Worm (Caenorhabditis elegans) whole organism, mixed stage, embryonic: ENCODE data around the gene moc-1.

Source experiments
- bed-3 ChIP-seq: fragments of 200-800 bp; sonication (Bioruptor generic); optimal IDR thresholded peaks from 3 replicates; lab custom pipeline; 2018; ENCODE audit warnings: mild to moderate bottlenecking, missing genetic modification characterization, moderate library complexity, missing compliant biosample characterization
- blmp-1 ChIP-seq: fragments of 150-350 bp; optimal IDR thresholded peaks from 2 replicates; lab custom pipeline; 2014; ENCODE audit warnings: missing biosample characterization, missing genetic modification characterization
- ceh-39 ChIP-seq: fragments of 150-350 bp; optimal IDR thresholded peaks from 2 replicates; lab custom pipeline; 2014; ENCODE audit warnings: missing biosample characterization, missing genetic modification characterization
- ceh-43 ChIP-seq: fragments of 200-800 bp; sonication (Bioruptor generic); optimal IDR thresholded peaks from 2 replicates; lab custom pipeline; 2018; ENCODE audit warnings: mild to moderate bottlenecking, missing genetic modification characterization, moderate library complexity, missing compliant biosample characterization
- ceh-83 ChIP-seq: fragments of 200-800 bp; sonication (Bioruptor generic); optimal IDR thresholded peaks from 2 replicates; lab custom pipeline; 2018; ENCODE audit warnings: mild to moderate bottlenecking, missing genetic modification characterization, missing compliant biosample characterization
- ces-1 ChIP-seq: fragments of 150-350 bp; optimal IDR thresholded peaks from 2 replicates; lab custom pipeline; 2014; ENCODE audit warnings: missing biosample characterization, missing genetic modification reagents, missing genetic modification characterization
- drap-1 ChIP-seq: fragments of 200-800 bp; sonication (Bioruptor generic); optimal IDR thresholded peaks from 3 replicates; lab custom pipeline; 2018; ENCODE audit warnings: mild to moderate bottlenecking, missing genetic modification characterization, missing compliant biosample characterization
- elt-1 ChIP-seq: sonication (generic microtip); optimal IDR thresholded peaks from 2 replicates; lab custom pipeline; 2017; ENCODE audit warnings: missing genetic modification characterization, mild to moderate bottlenecking, missing compliant biosample characterization, antibody characterized with exemption, moderate library complexity, borderline replicate concordance; ENCODE audit not compliant: insufficient read depth
- elt-3 ChIP-seq: fragments of 150-350 bp; optimal IDR thresholded peaks from 2 replicates; lab custom pipeline; 2014; ENCODE audit warnings: missing biosample characterization, missing genetic modification characterization
- flh-1 ChIP-seq: fragments of 200-800 bp; sonication (Bioruptor generic); optimal IDR thresholded peaks from 2 replicates; lab custom pipeline; 2018; ENCODE audit warnings: mild to moderate bottlenecking, missing genetic modification characterization, moderate library complexity, missing compliant biosample characterization
- hlh-1 ChIP-seq: fragments of 150-350 bp; optimal IDR thresholded peaks from 2 replicates; lab custom pipeline; 2014; ENCODE audit warnings: missing biosample characterization, missing genetic modification reagents, missing genetic modification characterization
- lin-13 ChIP-seq: fragments of 150-350 bp; optimal IDR thresholded peaks from 2 replicates; lab custom pipeline; 2014; ENCODE audit warnings: missing biosample characterization, missing genetic modification characterization
- lin-32 ChIP-seq: fragments of 200-800 bp; sonication (Bioruptor generic); optimal IDR thresholded peaks from 2 replicates; lab custom pipeline; 2018; ENCODE audit warnings: mild to moderate bottlenecking, missing genetic modification characterization, missing compliant biosample characterization
- mab-5 ChIP-seq: fragments of 150-350 bp; optimal IDR thresholded peaks from 2 replicates; lab custom pipeline; 2014; ENCODE audit warnings: missing biosample characterization, missing genetic modification characterization
- mep-1 ChIP-seq: fragments of 150-350 bp; optimal IDR thresholded peaks from 2 replicates; lab custom pipeline; 2017; ENCODE audit warnings: missing biosample characterization, missing genetic modification reagents, missing genetic modification characterization, inconsistent platforms
- mls-2 ChIP-seq: sonication (generic microtip); optimal IDR thresholded peaks from 2 replicates; lab custom pipeline; 2016; ENCODE audit warnings: mild to moderate bottlenecking, missing genetic modification characterization, moderate library complexity, missing compliant biosample characterization
- nhr-12 ChIP-seq: fragments of 150-350 bp; optimal IDR thresholded peaks from 2 replicates; lab custom pipeline; 2014; ENCODE audit warnings: missing biosample characterization, missing genetic modification characterization
- nhr-2 ChIP-seq: fragments of 150-350 bp; optimal IDR thresholded peaks from 2 replicates; lab custom pipeline; 2014; ENCODE audit warnings: missing biosample characterization, missing genetic modification characterization
- nhr-237 ChIP-seq: fragments of 150-350 bp; optimal IDR thresholded peaks from 2 replicates; lab custom pipeline; 2014; ENCODE audit warnings: missing biosample characterization, missing genetic modification characterization
- nhr-28 ChIP-seq: fragments of 150-350 bp; optimal IDR thresholded peaks from 2 replicates; lab custom pipeline; 2014; ENCODE audit warnings: missing biosample characterization, missing genetic modification characterization
- nhr-76 ChIP-seq: sonication (generic microtip); optimal IDR thresholded peaks from 2 replicates; lab custom pipeline; 2017; ENCODE audit warnings: missing biosample characterization, missing genetic modification characterization
- pha-4 ChIP-seq: fragments of 150-350 bp; optimal IDR thresholded peaks from 2 replicates; lab custom pipeline; 2018; ENCODE audit warnings: missing biosample characterization, missing genetic modification reagents, missing genetic modification characterization
- sem-2 ChIP-seq: fragments of 200-800 bp; sonication (Bioruptor generic); optimal IDR thresholded peaks from 2 replicates; lab custom pipeline; 2018; ENCODE audit warnings: mild to moderate bottlenecking, missing genetic modification characterization, missing compliant biosample characterization
- snpc-4 ChIP-seq: fragments of 150-350 bp; optimal IDR thresholded peaks from 2 replicates; lab custom pipeline; 2014; ENCODE audit warnings: missing biosample characterization, missing genetic modification characterization
- tbx-8 ChIP-seq: fragments of 200-800 bp; sonication (Bioruptor generic); optimal IDR thresholded peaks from 2 replicates; lab custom pipeline; 2018; ENCODE audit warnings: mild to moderate bottlenecking, missing genetic modification characterization, moderate library complexity, missing compliant biosample characterization
- unc-120 ChIP-seq: sonication (generic microtip); optimal IDR thresholded peaks from 2 replicates; lab custom pipeline; 2017; ENCODE audit warnings: missing genetic modification characterization, missing compliant biosample characterization; ENCODE audit not compliant: poor library complexity, severe bottlenecking
- unc-39 ChIP-seq: fragments of 150-350 bp; optimal IDR thresholded peaks from 2 replicates; lab custom pipeline; 2014; ENCODE audit warnings: missing biosample characterization, missing genetic modification characterization
- unc-62 ChIP-seq: fragments of 150-350 bp; optimal IDR thresholded peaks from 2 replicates; lab custom pipeline; 2014; ENCODE audit warnings: missing biosample characterization, missing genetic modification reagents, missing genetic modification characterization
- zip-8 ChIP-seq: fragments of 150-350 bp; optimal IDR thresholded peaks from 2 replicates; lab custom pipeline; 2014; ENCODE audit warnings: missing biosample characterization, missing genetic modification characterization

moc-1 gene

DNA sequence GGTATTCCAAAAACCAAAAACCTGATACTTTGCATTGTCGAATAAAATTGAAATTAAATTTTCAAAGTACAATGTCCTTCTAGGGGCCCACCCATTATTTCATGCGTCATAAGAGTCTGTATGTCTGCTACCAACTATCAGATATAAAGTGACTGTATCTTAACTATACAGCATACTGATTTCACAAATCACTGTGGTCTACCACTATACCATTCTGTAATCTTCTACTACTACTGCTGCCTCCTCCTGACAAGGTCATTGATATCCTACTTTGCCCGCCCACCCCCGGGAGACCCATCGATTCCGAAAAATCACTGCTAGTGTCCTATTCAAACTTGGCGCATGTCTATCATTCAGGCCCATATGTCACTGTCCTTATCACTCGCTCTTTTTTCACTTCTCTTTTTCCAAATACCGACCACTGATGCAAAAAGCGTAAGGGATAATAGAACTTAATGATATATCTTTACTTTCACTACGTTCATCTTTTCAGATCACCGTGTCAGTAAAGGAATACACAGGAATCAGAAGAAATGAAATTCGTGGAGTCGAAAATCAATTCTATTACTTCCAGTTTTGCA, 33.7 kb upstream of the moc-1 start, which contains the start of gene C07A4.2:
Gene C07A4.2, plus strand, starts transcription at position 195 of the 581 bp plus-strand sequence.
- no peak for TF ChIP-seq hlh-1 (tag; lab: Kevin White, UChicago)
- no peak for TF ChIP-seq nhr-2
- no peak for TF ChIP-seq bed-3
- no peak for TF ChIP-seq tbx-8 (GFP tag; lab: Kevin White, UChicago)
- TF ChIP-seq lin-13 (tag; lab: Kevin White, UChicago) = no peak
- TF ChIP-seq, all 35 proteins: peak for 0

DNA sequence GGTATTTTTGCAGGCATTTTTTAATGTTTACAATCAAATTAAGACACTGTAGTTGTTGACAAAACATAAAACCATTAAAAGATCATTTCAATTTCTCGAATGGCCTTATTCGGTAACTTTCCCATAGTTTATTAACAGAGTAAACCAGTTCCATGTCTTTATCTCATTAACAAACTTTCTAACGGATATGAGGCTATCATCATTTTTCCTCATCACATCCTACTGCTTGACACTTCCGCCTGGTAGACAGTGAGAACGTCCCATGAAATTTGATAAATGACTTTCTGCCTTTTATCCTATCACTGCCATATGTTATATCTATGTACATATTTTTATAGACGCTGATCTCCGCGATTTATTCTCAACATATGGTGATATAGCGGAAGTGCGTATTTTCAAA, 32.2 kb upstream of the moc-1 start:
- TF ChIP-seq nhr-237 (tag; lab: Kevin White, UChicago) = no peak
- no peak for TF ChIP-seq lin-32 (GFP tag; lab: Kevin White, UChicago)
- no peak for TF ChIP-seq blmp-1 (tag; lab: Kevin White, UChicago)
- no peak for TF ChIP-seq flh-1 (GFP tag; lab: Kevin White, UChicago)
- no peak for TF ChIP-seq pha-4 (tag; lab: Kevin White, UChicago)
- TF ChIP-seq unc-120 = no peak
- no peak for TF ChIP-seq mls-2 (tag; lab: Kevin White, UChicago)
- no peak for TF ChIP-seq zip-8 (tag; lab: Kevin White, UChicago)
- TF ChIP-seq ceh-43 (GFP tag; lab: Kevin White, UChicago) = no peak
- TF ChIP-seq hlh-1 (tag; lab: Kevin White, UChicago) = no peak
- no peak for TF ChIP-seq sem-2 (GFP tag; lab: Kevin White, UChicago)
- TF ChIP-seq, all 35 proteins: peak for 0

DNA sequence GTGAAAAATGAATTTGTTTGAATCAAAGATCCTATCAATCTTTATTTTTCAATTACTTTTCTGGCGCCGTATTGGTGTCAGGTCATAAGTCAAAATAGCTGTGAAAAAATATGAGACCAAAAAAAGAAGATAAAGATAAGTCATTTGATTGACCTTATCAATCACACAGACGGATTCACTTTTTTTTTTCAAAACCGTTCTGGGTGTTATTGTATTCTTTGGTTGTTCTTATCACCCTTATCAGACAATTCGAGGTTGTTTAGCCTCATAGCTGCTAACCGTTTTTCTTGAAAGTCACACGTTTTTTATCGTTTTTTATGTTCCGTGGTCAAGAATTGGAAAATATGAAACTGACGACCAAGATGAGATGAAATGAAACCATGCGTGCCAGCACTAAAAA, 30.1 kb upstream of the moc-1 start:
- TF ChIP-seq hlh-1 (tag; lab: Kevin White, UChicago) = no peak
- TF ChIP-seq pha-4 (tag; lab: Kevin White, UChicago) = no peak
- TF ChIP-seq ces-1 (GFP tag; lab: Kevin White, UChicago) = no peak
- TF ChIP-seq nhr-28 (tag; lab: Kevin White, UChicago) = no peak
- no peak for TF ChIP-seq mep-1 (tag; lab: Kevin White, UChicago)
- TF ChIP-seq unc-62 (GFP tag; lab: Kevin White, UChicago) = no peak
- no peak for TF ChIP-seq ceh-39 (tag; lab: Kevin White, UChicago)
- no peak for TF ChIP-seq drap-1 (GFP tag; lab: Kevin White, UChicago)
- TF ChIP-seq nhr-237 (tag; lab: Kevin White, UChicago) = no peak

DNA sequence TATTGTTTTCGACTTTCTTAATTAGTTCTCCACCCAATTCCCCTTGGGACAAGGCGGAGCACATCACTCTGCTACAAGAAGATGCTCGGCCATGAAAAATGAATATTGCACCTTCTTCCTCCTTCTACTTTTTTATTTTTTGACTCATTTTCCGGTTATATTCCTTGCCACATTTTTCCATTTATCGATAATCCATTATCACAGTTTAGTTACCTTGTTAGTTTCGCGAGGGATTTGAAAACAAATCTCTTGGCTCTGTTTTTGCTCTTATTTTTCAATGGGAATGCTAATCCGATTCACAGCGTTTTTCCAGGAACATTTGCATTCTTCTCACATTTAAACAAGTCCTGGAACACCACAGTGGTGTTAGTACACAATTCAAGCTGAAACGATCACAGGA, 28.6 kb upstream of the moc-1 start, which contains the start of gene rnp-9:
Gene rnp-9, plus strand, starts transcription at position 301 of the 400 bp plus-strand sequence.
- no peak for TF ChIP-seq nhr-28 (tag; lab: Kevin White, UChicago)
- no peak for TF ChIP-seq sem-2 (GFP tag; lab: Kevin White, UChicago)
- TF ChIP-seq snpc-4 = no peak
- TF ChIP-seq mab-5 (tag; lab: Kevin White, UChicago) = no peak
- TF ChIP-seq unc-62 (GFP tag; lab: Kevin White, UChicago) = no peak
- TF ChIP-seq blmp-1 (tag; lab: Kevin White, UChicago) = no peak
- no peak for TF ChIP-seq elt-1 (tag; lab: Kevin White, UChicago)
- TF ChIP-seq elt-3 (tag; lab: Kevin White, UChicago) = no peak
- no peak for TF ChIP-seq nhr-237 (tag; lab: Kevin White, UChicago)
- TF ChIP-seq, all 35 proteins: peak for 0

DNA sequence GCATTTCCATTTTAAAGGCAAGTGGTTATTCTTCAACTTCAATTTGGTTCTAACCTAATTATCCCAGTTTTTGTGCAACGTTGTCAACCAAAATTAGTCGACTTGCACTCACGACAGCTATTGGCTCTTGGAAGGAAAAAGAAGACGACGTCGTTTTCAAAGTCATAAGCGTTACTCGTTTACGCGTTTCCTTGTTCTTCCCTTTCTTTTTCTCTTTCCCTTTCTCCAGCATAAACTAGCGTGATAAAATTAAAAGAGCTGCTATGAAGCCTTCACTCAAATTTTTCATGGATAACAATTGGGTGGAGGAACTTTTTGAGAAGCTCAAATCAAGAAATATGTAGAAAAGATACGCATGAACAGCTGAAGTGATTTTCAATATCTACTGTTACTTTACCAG, 24.8 kb upstream of the moc-1 start:
- TF ChIP-seq nhr-12 (tag; lab: Kevin White, UChicago) (no peak), zip-8 (tag; lab: Kevin White, UChicago) (no peak), tbx-8 (GFP tag; lab: Kevin White, UChicago) (no peak), ces-1 (GFP tag; lab: Kevin White, UChicago) (peak; percentile 64), lin-32 (GFP tag; lab: Kevin White, UChicago) (no peak), unc-39 (no peak), nhr-76 (tag; lab: Kevin White, UChicago) (no peak)

DNA sequence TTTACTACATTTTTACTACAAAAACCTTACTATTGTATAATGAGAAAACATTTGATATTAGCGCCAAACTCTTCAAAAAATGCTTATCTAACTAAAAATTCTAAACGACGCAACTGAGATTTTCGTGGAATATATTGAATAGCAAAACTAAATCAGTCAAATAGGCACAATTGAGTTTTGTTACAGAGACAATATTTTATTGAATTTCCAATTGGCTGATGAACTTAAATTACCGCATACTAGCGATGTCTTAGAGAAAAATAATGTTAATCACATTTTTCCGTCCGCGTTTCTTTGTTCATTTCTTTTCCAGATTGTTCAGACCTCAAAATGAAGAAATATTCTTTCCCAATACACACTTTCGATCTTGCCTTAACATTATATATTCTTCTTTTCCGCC, 24.1 kb upstream of the moc-1 start:
- TF ChIP-seq ceh-83 (GFP tag; lab: Kevin White, UChicago) (no peak), hlh-1 (tag; lab: Kevin White, UChicago) (no peak), ces-1 (GFP tag; lab: Kevin White, UChicago) (peak; percentile 72)
